Worm (Caenorhabditis elegans): ENCODE data around the gene C04E7.5.
A peak's percentile ranks its signal among the peaks of the same experiment; 100 is the strongest.
"Not testable (repeated sequence)": the region's sequence is repeated elsewhere in the genome, so short reads cannot be mapped to it uniquely, and the experiment has no call there.

C04E7.5 gene

DNA sequence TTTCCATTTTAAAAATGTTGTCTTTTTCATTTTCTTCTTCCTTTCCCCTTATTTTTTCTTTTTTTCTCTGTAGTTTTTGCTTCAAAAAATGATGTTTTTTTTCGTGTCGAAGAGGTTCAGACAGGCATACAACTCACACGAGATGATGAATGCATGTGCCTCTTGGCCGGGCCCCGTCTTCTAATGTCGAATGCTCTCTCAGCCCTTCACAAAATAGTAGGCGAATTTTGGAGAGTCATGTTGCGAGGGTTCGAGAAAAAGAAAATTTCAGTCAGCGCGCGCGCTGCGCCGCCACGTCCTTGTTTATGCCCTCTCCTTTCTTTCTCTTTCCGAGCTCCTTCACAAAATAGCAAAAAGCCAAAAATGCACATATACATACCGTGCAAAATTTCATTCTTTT is 36.6 kb upstream of the C04E7.5 start (continued):
- TF ChIP-seq T07F8.4 (tag; optimal IDR thresholded peaks at IDR 0.05) (no peak), ama-1 (optimal IDR thresholded peaks at IDR 0.05) (no peak), ama-1 (GFP tag; optimal IDR thresholded peaks at IDR 0.05) (no peak), ceh-79 (tag; optimal IDR thresholded peaks at IDR 0.05) (no peak), rcor-1 (GFP tag; IDR thresholded peaks at IDR 0.05) (no peak), Y53F4B.3 (GFP tag; IDR thresholded peaks at IDR 0.05) (no peak), efl-1 (GFP tag; optimal IDR thresholded peaks at IDR 0.05) (no peak)

ce11 chrX:325597-326161 is 34.9 kb upstream of the C04E7.5 start, which contains the start of gene M02E1.1:
Gene M02E1.1 (plus strand): TSS chrX:326111.
- TF ChIP-seq lsy-27 (tag; optimal IDR thresholded peaks at IDR 0.05; ENCODE audit: borderline replicate concordance, insufficient read depth) = peak; percentile 10
- TF ChIP-seq pbrm-1 (GFP tag; IDR thresholded peaks at IDR 0.05) = no peak
- no peak for TF ChIP-seq egrh-3 (GFP tag; IDR thresholded peaks at IDR 0.05)
- peak; percentile 52 for TF ChIP-seq attf-5 (GFP tag; optimal IDR thresholded peaks at IDR 0.05)
- peak; percentile 30 for TF ChIP-seq lin-40 (tag; optimal IDR thresholded peaks at IDR 0.05)
- TF ChIP-seq cebp-1 (GFP tag; IDR thresholded peaks at IDR 0.05) = no peak
- peak; percentile 16 for TF ChIP-seq cebp-1 (tag; optimal IDR thresholded peaks at IDR 0.05)

ce11 chrX:328736-329135 is 31.8 kb upstream of the C04E7.5 start:
- no peak for TF ChIP-seq C17E4.6 (GFP tag; IDR thresholded peaks at IDR 0.05)
- TF ChIP-seq ekl-4 (GFP tag; IDR thresholded peaks at IDR 0.05) = no peak
- no peak for TF ChIP-seq F10E7.11 (tag; optimal IDR thresholded peaks at IDR 0.05)
- TF ChIP-seq cebp-2 (GFP tag; IDR thresholded peaks at IDR 0.05) = no peak
- no peak for TF ChIP-seq snpc-3.4 (tag; optimal IDR thresholded peaks at IDR 0.05)
- TF ChIP-seq snpc-4 (GFP tag; optimal IDR thresholded peaks at IDR 0.05) = no peak
- no peak for TF ChIP-seq snpc-4 (tag; optimal IDR thresholded peaks at IDR 0.05)
- no peak for TF ChIP-seq F22D6.2 (tag; optimal IDR thresholded peaks at IDR 0.05)
- no peak for TF ChIP-seq egl-18 (GFP tag; IDR thresholded peaks at IDR 0.05)
- TF ChIP-seq let-607 (tag; optimal IDR thresholded peaks at IDR 0.05) = no peak
- no peak for TF ChIP-seq B0336.3 (GFP tag; IDR thresholded peaks at IDR 0.05)
- TF ChIP-seq B0261.1 (tag; optimal IDR thresholded peaks at IDR 0.05) = no peak
- no peak for TF ChIP-seq F37B4.10 (GFP tag; IDR thresholded peaks at IDR 0.05)
- TF ChIP-seq tbp1 (GFP tag; optimal IDR thresholded peaks at IDR 0.05) = no peak
- no peak for TF ChIP-seq F57C9.4 (tag; optimal IDR thresholded peaks at IDR 0.05)
- TF ChIP-seq nhr-27 (tag; optimal IDR thresholded peaks at IDR 0.05) = no peak

DNA sequence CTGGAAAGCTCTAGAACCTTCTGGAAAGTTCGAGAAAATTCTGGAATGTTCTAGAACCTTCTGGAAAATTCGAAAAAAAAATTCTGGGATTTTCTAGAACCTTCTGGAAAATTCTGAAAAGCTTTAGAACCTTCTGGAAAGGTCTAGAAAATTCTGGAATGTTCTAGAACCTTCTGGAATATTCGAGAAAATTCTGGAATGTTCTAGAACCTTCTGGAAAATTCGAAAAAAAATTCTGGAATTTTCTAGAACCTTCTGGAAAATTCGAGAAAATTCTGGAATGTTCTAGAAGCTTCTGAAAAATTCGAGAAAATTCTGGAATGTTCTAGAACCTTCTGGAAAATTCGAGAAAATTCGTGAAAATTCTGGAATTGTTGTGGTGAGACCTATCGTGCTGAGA is 29.7 kb upstream of the C04E7.5 start:
- TF ChIP-seq cebp-1 (GFP tag; IDR thresholded peaks at IDR 0.05) (0 out of 2 replicates have a peak, but pooled peaks have one; percentile 9), ceh-100 (GFP tag; IDR thresholded peaks at IDR 0.05) (peak; percentile 45; the same call in 1 of the 2 replicates), rcor-1 (GFP tag; IDR thresholded peaks at IDR 0.05) (peak; percentile 50; the same call in 1 of the 2 replicates), ceh-40 (GFP tag; IDR thresholded peaks at IDR 0.05) (0 out of 2 replicates have a peak, but pooled peaks have one; percentile 74), madf-6 (GFP tag; IDR thresholded peaks at IDR 0.05) (peak; percentile 47), egrh-3 (GFP tag; IDR thresholded peaks at IDR 0.05) (0 out of 2 replicates have a peak, but pooled peaks have one; percentile 22), ekl-4 (GFP tag; IDR thresholded peaks at IDR 0.05) (0 out of 2 replicates have a peak, but pooled peaks have one; percentile 54), hsf-1 (GFP tag; IDR thresholded peaks at IDR 0.05) (peak; percentile 98), F39B2.1 (GFP tag; IDR thresholded peaks at IDR 0.05) (0 out of 2 replicates have a peak, but pooled peaks have one; percentile 43), Y79H2A.3 (GFP tag; conservative IDR thresholded peaks at IDR 0.05) (0 out of 2 replicates have a peak, but pooled peaks have one; percentile 39), nfyb-1 (GFP tag; IDR thresholded peaks at IDR 0.05) (peak; percentile 64; the same call in 1 of the 2 replicates), dox-1 (GFP tag; IDR thresholded peaks at IDR 0.05) (peak; percentile 93), ztf-25 (GFP tag; IDR thresholded peaks at IDR 0.05) (0 out of 2 replicates have a peak, but pooled peaks have one; percentile 52), pbrm-1 (GFP tag; IDR thresholded peaks at IDR 0.05) (peak; percentile 7; the same call in 1 of the 2 replicates)
- not testable (repeated sequence) for TF ChIP-seq cebp-1 (tag; optimal IDR thresholded peaks at IDR 0.05)

All from whole organism, young adult.